Fruit fly (Drosophila melanogaster): ENCODE results near the gene caps.

DNA sequence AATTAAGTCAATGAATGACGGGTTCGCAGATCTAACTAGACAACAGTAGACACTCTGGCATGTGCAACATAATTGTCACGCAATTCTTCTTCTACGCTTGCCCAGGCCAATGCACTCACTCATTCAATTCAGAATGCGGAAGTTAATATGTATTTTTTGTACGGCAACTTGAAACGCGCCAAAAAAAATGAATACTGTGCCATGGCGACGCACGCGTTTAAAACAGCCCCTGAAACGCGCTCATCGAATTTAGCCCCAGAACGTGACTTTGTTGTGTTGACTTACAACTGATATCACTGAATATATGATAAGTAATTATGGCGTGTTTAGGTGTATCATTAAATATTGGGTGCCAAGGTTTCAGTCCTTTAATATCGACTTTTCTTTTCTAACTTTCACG is 37.6 kb downstream of the caps start:
- TF ChIP-seq CG9948 (tag; optimal IDR thresholded peaks at IDR 0.05) = no peak
- TF ChIP-seq CG8301 (tag; optimal IDR thresholded peaks at IDR 0.05) = no peak
- TF ChIP-seq Snoo (tag; optimal IDR thresholded peaks at IDR 0.05) = no peak
- TF ChIP-seq CG8159 (tag; optimal IDR thresholded peaks at IDR 0.05) = no peak
